Worm (Caenorhabditis elegans) whole organism, L4 larva: Measurements from ENCODE around the gene fbxb-15.

Experiments used
- mdl-1 ChIP-seq, 2 experiments: fragments of 150-350 bp in 1 of 2; sonication (generic microtip) in 1 of 2; optimal IDR thresholded peaks; 2 replicates each; lab custom pipeline; 2014 to 2017; ENCODE audit warnings: missing biosample characterization in 2 of 2, missing genetic modification characterization in 2 of 2
- nhr-6 ChIP-seq: fragments of 150-350 bp; optimal IDR thresholded peaks from 2 replicates; lab custom pipeline; 2014; ENCODE audit warnings: missing biosample characterization, missing genetic modification characterization
- set-16 ChIP-seq: fragments of 200-800 bp; sonication (Bioruptor generic); IDR thresholded peaks from 2 replicates; pipeline ENCODE4 v1.3.6; 2022; ENCODE audit warnings: missing genetic modification reagents, missing genetic modification characterization, missing compliant biosample characterization
- skn-1 ChIP-seq: fragments of 150-350 bp; optimal IDR thresholded peaks from 2 replicates; lab custom pipeline; 2014; ENCODE audit warnings: missing biosample characterization, missing genetic modification characterization

ce11 chrII:1605010-1605409, 48.3 kb downstream of the fbxb-15 start:
- no peak for TF ChIP-seq set-16 (GFP tag; lab: Robert Waterston, UW)
- TF ChIP-seq skn-1 = no peak
- no peak for TF ChIP-seq nhr-6 (tag; lab: Kevin White, UChicago)
- TF ChIP-seq mdl-1 (tag; optimal IDR thresholded peaks at IDR 0.05; lab: Kevin White, UChicago) = no peak
